Worm (Caenorhabditis elegans) whole organism, late embryonic: ENCODE data around the gene B0280.9.
A peak's percentile ranks its signal among the peaks of the same experiment; 100 is the strongest.

Source experiments
- T23F11.4 ChIP-seq: fragments of 200-800 bp; sonication (Bioruptor generic); optimal IDR thresholded peaks from 2 replicates; lab custom pipeline; 2018; ENCODE audit warnings: mild to moderate bottlenecking, missing genetic modification characterization, missing compliant biosample characterization
- Y22D7AL.16 ChIP-seq: sonication (generic microtip); optimal IDR thresholded peaks from 2 replicates; lab custom pipeline; 2016; ENCODE audit warnings: missing genetic modification characterization, missing compliant biosample characterization
- ahr-1 ChIP-seq: sonication (generic microtip); optimal IDR thresholded peaks from 2 replicates; lab custom pipeline; 2016; ENCODE audit warnings: missing genetic modification characterization, missing compliant biosample characterization
- ama-1 ChIP-seq: fragments of 150-350 bp; optimal IDR thresholded peaks from 2 replicates; lab custom pipeline; 2014
- ceh-19 ChIP-seq: fragments of 200-800 bp; sonication (Bioruptor generic); optimal IDR thresholded peaks from 2 replicates; lab custom pipeline; 2018; ENCODE audit warnings: mild to moderate bottlenecking, missing genetic modification characterization, missing compliant biosample characterization
- ceh-30 ChIP-seq: fragments of 150-350 bp; optimal IDR thresholded peaks from 2 replicates; lab custom pipeline; 2014; ENCODE audit warnings: missing biosample characterization, missing genetic modification characterization
- ceh-45 ChIP-seq: fragments of 200-800 bp; sonication (Bioruptor generic); IDR thresholded peaks from 2 replicates; pipeline ENCODE4 v1.3.6; 2022; ENCODE audit warnings: missing genetic modification reagents, missing genetic modification characterization, missing compliant biosample characterization
- ceh-48 ChIP-seq: sonication (generic microtip); optimal IDR thresholded peaks from 2 replicates; lab custom pipeline; 2016; ENCODE audit warnings: missing genetic modification characterization, inconsistent platforms, missing compliant biosample characterization
- ceh-9 ChIP-seq: sonication (generic microtip); optimal IDR thresholded peaks from 2 replicates; lab custom pipeline; 2016; ENCODE audit warnings: mild to moderate bottlenecking, missing genetic modification characterization, inconsistent platforms, missing compliant biosample characterization
- che-1 ChIP-seq: sonication (generic microtip); optimal IDR thresholded peaks from 2 replicates; lab custom pipeline; 2016; ENCODE audit warnings: mild to moderate bottlenecking, missing genetic modification characterization, missing compliant biosample characterization
- dmd-4 ChIP-seq: sonication (generic microtip); optimal IDR thresholded peaks from 2 replicates; lab custom pipeline; 2016; ENCODE audit warnings: borderline replicate concordance, missing genetic modification characterization, missing compliant biosample characterization
- elt-2 ChIP-seq: sonication (generic microtip); optimal IDR thresholded peaks from 2 replicates; lab custom pipeline; 2016; ENCODE audit warnings: missing genetic modification reagents, missing genetic modification characterization, missing compliant biosample characterization
- elt-4 ChIP-seq: sonication (generic microtip); optimal IDR thresholded peaks from 2 replicates; lab custom pipeline; 2016; ENCODE audit warnings: missing genetic modification characterization, missing compliant biosample characterization
- ets-4 ChIP-seq: sonication (generic microtip); optimal IDR thresholded peaks from 2 replicates; lab custom pipeline; 2016; ENCODE audit warnings: missing genetic modification characterization, missing compliant biosample characterization
- fax-1 ChIP-seq: sonication (generic microtip); optimal IDR thresholded peaks from 2 replicates; lab custom pipeline; 2016; ENCODE audit warnings: missing genotype, missing genetic modification characterization, missing compliant biosample characterization
- fkh-6 ChIP-seq: sonication (generic microtip); optimal IDR thresholded peaks from 2 replicates; lab custom pipeline; 2016; ENCODE audit warnings: missing genetic modification characterization, missing compliant biosample characterization
- gmeb-2 ChIP-seq: sonication (generic microtip); optimal IDR thresholded peaks from 2 replicates; lab custom pipeline; 2016; ENCODE audit warnings: missing genetic modification characterization, inconsistent platforms, missing compliant biosample characterization
- hlh-30 ChIP-seq: sonication (generic microtip); optimal IDR thresholded peaks from 2 replicates; lab custom pipeline; 2017; ENCODE audit warnings: antibody characterized with exemption, missing genetic modification characterization, missing compliant biosample characterization; ENCODE audit not compliant: insufficient read depth
- hlh-6 ChIP-seq: sonication (generic microtip); optimal IDR thresholded peaks from 2 replicates; lab custom pipeline; 2016; ENCODE audit warnings: missing genotype, missing genetic modification characterization, missing compliant biosample characterization
- madf-2 ChIP-seq: sonication (generic microtip); optimal IDR thresholded peaks from 2 replicates; lab custom pipeline; 2017; ENCODE audit warnings: missing genetic modification characterization, missing compliant biosample characterization
- pax-1 ChIP-seq: fragments of 150-350 bp; optimal IDR thresholded peaks from 2 replicates; lab custom pipeline; 2014; ENCODE audit warnings: missing biosample characterization, missing genetic modification characterization
- pha-2 ChIP-seq: sonication (generic microtip); optimal IDR thresholded peaks from 2 replicates; lab custom pipeline; 2017; ENCODE audit warnings: mild to moderate bottlenecking, missing genetic modification characterization, missing compliant biosample characterization
- pros-1 ChIP-seq: fragments of 150-350 bp; optimal IDR thresholded peaks from 2 replicates; lab custom pipeline; 2014; ENCODE audit warnings: missing biosample characterization, missing genetic modification reagents, missing genetic modification characterization
- ref-2 ChIP-seq: sonication (generic microtip); optimal IDR thresholded peaks from 2 replicates; lab custom pipeline; 2016; ENCODE audit warnings: missing genetic modification characterization, missing compliant biosample characterization
- rnt-1 ChIP-seq: sonication (generic microtip); optimal IDR thresholded peaks from 2 replicates; lab custom pipeline; 2016; ENCODE audit warnings: missing genetic modification characterization, missing compliant biosample characterization
- sdc-2 ChIP-seq: sonication (generic microtip); optimal IDR thresholded peaks from 2 replicates; lab custom pipeline; 2016; ENCODE audit warnings: missing genotype, missing genetic modification characterization, missing compliant biosample characterization
- sox-2 ChIP-seq: fragments of 200-800 bp; sonication (Bioruptor generic); IDR thresholded peaks from 2 replicates; pipeline ENCODE4 v1.3.6; 2022; ENCODE audit warnings: missing genetic modification reagents, missing genetic modification characterization, missing compliant biosample characterization
- sox-4 ChIP-seq: sonication (generic microtip); optimal IDR thresholded peaks from 2 replicates; lab custom pipeline; 2017; ENCODE audit warnings: mild to moderate bottlenecking, missing genetic modification characterization, inconsistent platforms, missing compliant biosample characterization
- syd-9 ChIP-seq: sonication (generic microtip); optimal IDR thresholded peaks from 2 replicates; lab custom pipeline; 2016; ENCODE audit warnings: mild to moderate bottlenecking, missing genetic modification characterization, moderate library complexity, missing compliant biosample characterization
- tbx-2 ChIP-seq: sonication (generic microtip); optimal IDR thresholded peaks from 2 replicates; lab custom pipeline; 2016; ENCODE audit warnings: missing genetic modification characterization, missing compliant biosample characterization
- tbx-7 ChIP-seq: sonication (generic microtip); optimal IDR thresholded peaks from 2 replicates; lab custom pipeline; 2016; ENCODE audit warnings: missing genotype, missing genetic modification characterization, missing compliant biosample characterization
- ttx-3 ChIP-seq: sonication (generic microtip); optimal IDR thresholded peaks from 2 replicates; lab custom pipeline; 2016; ENCODE audit warnings: missing genetic modification reagents, missing genetic modification characterization, missing compliant biosample characterization
- unc-42 ChIP-seq: sonication (generic microtip); optimal IDR thresholded peaks from 2 replicates; lab custom pipeline; 2016; ENCODE audit warnings: missing genotype, missing genetic modification characterization, missing compliant biosample characterization
- unc-55 ChIP-seq: sonication (generic microtip); optimal IDR thresholded peaks from 2 replicates; lab custom pipeline; 2017; ENCODE audit warnings: missing biosample characterization, missing genetic modification reagents, missing genetic modification characterization
- unc-86 ChIP-seq: sonication (generic microtip); optimal IDR thresholded peaks from 2 replicates; lab custom pipeline; 2016; ENCODE audit warnings: missing genetic modification characterization, missing compliant biosample characterization

Gene B0280.9

ce11 chrIII:7084908-7085307 lies 37.8 kb downstream of the B0280.9 start, which contains the start of gene tofu-7 (continued):
- TF ChIP-seq hlh-30 (tag; lab: Kevin White, UChicago) (no peak), tbx-2 (tag; lab: Kevin White, UChicago) (no peak)

ce11 chrIII:7083106-7083505 lies 39.6 kb downstream of the B0280.9 start:
- TF ChIP-seq hlh-30 (tag; lab: Kevin White, UChicago) (no peak), pha-2 (tag; lab: Kevin White, UChicago) (no peak), ahr-1 (no peak), pax-1 (tag; lab: Kevin White, UChicago) (no peak), unc-86 (tag; lab: Kevin White, UChicago) (no peak), tbx-7 (tag; lab: Kevin White, UChicago) (no peak), ama-1 (lab: Kevin White, UChicago) (no peak), sox-4 (tag; lab: Kevin White, UChicago) (no peak), sdc-2 (no peak), tbx-2 (tag; lab: Kevin White, UChicago) (no peak), dmd-4 (tag; lab: Kevin White, UChicago) (no peak), ttx-3 (tag; lab: Kevin White, UChicago) (no peak), rnt-1 (tag; lab: Kevin White, UChicago) (no peak), T23F11.4 (GFP tag; lab: Kevin White, UChicago) (no peak), fkh-6 (tag; lab: Kevin White, UChicago) (no peak)
- TF ChIP-seq, all 69 proteins: peak for 0

ce11 chrIII:7081488-7081887 lies 41.2 kb downstream of the B0280.9 start:
- no peak for TF ChIP-seq syd-9
- TF ChIP-seq elt-2 (tag; lab: Kevin White, UChicago): peak; percentile 24

- TF ChIP-seq ceh-19 (GFP tag; lab: Kevin White, UChicago) (no peak), hlh-30 (tag; lab: Kevin White, UChicago) (no peak), ceh-9 (tag; lab: Kevin White, UChicago) (no peak), elt-4 (tag; lab: Kevin White, UChicago) (no peak), sox-2 (GFP tag; lab: Robert Waterston, UW) (no peak), hlh-6 (tag; lab: Kevin White, UChicago) (no peak), che-1 (tag; lab: Kevin White, UChicago) (no peak), unc-42 (tag; lab: Kevin White, UChicago) (no peak), madf-2 (no peak)
- TF ChIP-seq, all 69 proteins: peak for 0
Measured at ce11 chrIII:7080689-7081088, 42.0 kb downstream of the B0280.9 start, which contains the start of gene ZK418.7. TSS of gene ZK418.7 (minus strand) at chrIII:7080789.

DNA sequence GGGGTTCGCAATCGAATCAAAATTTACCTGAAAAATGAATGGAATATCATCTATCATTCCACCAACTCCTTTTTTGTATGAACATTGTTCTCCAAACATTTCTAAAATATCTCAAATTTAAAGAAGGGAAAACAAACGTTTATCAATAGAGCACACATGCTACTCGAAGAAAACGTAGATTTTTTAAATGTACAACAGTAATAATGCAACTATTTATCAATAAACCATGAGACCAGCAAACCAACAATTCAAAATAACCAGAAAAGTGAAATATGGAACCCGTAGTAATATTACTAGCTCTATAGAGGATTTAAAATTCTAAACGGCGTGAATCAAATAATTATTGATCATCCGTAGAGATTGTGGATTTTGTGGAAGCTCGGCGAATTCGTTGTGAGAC lies 44.0 kb downstream of the B0280.9 start, which contains the start of gene ZK418.6:
TSS of gene ZK418.6 (minus strand) at position 101 of the 400 bp plus-strand sequence.
- TF ChIP-seq ref-2 (tag; lab: Kevin White, UChicago): no peak
- TF ChIP-seq unc-55 (GFP tag; lab: Kevin White, UChicago): no peak
- no peak for TF ChIP-seq pros-1 (tag; lab: Kevin White, UChicago)
- TF ChIP-seq ets-4: no peak
- TF ChIP-seq ceh-45: no peak
- TF ChIP-seq unc-42 (tag; lab: Kevin White, UChicago): no peak
- no peak for TF ChIP-seq tbx-7 (tag; lab: Kevin White, UChicago)
- no peak for TF ChIP-seq elt-4 (tag; lab: Kevin White, UChicago)
- TF ChIP-seq Y22D7AL.16 (tag; lab: Kevin White, UChicago): no peak
- no peak for TF ChIP-seq fax-1 (tag; lab: Kevin White, UChicago)
- no peak for TF ChIP-seq sdc-2
- TF ChIP-seq gmeb-2: no peak
- TF ChIP-seq ceh-30 (tag; lab: Kevin White, UChicago): no peak
- no peak for TF ChIP-seq elt-2 (tag; lab: Kevin White, UChicago)
- TF ChIP-seq ceh-48 (tag; lab: Kevin White, UChicago): no peak
